Worm (Caenorhabditis elegans): ENCODE data around the gene nhr-59.

Gene nhr-59

ce11 chrV:2303775-2304174 is 25.7 kb upstream of the nhr-59 start, which contains the start of gene irld-15:
TSS of gene irld-15 (minus strand) at chrV:2303875.
- TF ChIP-seq sptf-2 (GFP tag; optimal IDR thresholded peaks at IDR 0.05): no peak
- TF ChIP-seq ceh-58 (GFP tag; IDR thresholded peaks at IDR 0.05): no peak
- TF ChIP-seq atf-7 (tag; optimal IDR thresholded peaks at IDR 0.05): no peak
- no peak for TF ChIP-seq nhr-80 (tag; optimal IDR thresholded peaks at IDR 0.05)
- no peak for TF ChIP-seq zfh-2 (GFP tag; conservative IDR thresholded peaks at IDR 0.05)
- no peak for TF ChIP-seq snpc-3.4 (tag; optimal IDR thresholded peaks at IDR 0.05)
- TF ChIP-seq him-1 (tag; optimal IDR thresholded peaks at IDR 0.05): no peak
- TF ChIP-seq zim-3 (tag; optimal IDR thresholded peaks at IDR 0.05): no peak
- no peak for TF ChIP-seq egl-44 (GFP tag; IDR thresholded peaks at IDR 0.05)
- TF ChIP-seq ets-4 (GFP tag; optimal IDR thresholded peaks at IDR 0.05): no peak
- TF ChIP-seq nhr-90 (tag; optimal IDR thresholded peaks at IDR 0.05): no peak
- no peak for TF ChIP-seq ztf-28 (GFP tag; IDR thresholded peaks at IDR 0.05)
- no peak for TF ChIP-seq repo-1 (tag; optimal IDR thresholded peaks at IDR 0.05)
- no peak for TF ChIP-seq mxl-1 (tag; optimal IDR thresholded peaks at IDR 0.05)
- no peak for TF ChIP-seq mes-4 (tag; optimal IDR thresholded peaks at IDR 0.05)
- TF ChIP-seq dox-1 (GFP tag; IDR thresholded peaks at IDR 0.05): no peak
- no peak for TF ChIP-seq rec-8 (tag; optimal IDR thresholded peaks at IDR 0.05)
- no peak for TF ChIP-seq ceh-27 (GFP tag; optimal IDR thresholded peaks at IDR 0.05)
- no peak for TF ChIP-seq tlf-1 (GFP tag; optimal IDR thresholded peaks at IDR 0.05)
- TF ChIP-seq madf-6 (GFP tag; IDR thresholded peaks at IDR 0.05): no peak

DNA sequence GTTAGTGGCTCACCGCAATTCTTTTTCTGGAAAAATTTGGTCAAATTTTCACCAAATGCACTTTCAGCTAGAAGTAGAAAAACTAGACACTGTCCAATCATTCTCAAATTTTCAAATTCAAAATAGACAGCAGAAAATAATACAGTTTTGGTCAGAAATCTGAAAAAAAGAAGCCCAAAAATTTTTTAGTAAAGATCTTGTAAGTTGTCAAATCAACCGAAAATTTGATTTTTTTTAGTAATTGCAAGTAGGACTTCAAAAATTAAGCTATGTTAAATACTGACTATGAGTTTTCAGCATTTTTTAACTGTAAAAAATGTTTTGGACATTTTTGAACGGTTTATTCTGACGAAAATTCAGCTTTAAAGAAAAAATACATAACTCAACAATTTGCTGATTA is 22.8 kb upstream of the nhr-59 start, which contains the start of gene Y19D10B.8:
Y19D10B.8 (minus strand) TSS at position 101 of the 400 bp plus-strand sequence.
- TF ChIP-seq ceh-91 (GFP tag; IDR thresholded peaks at IDR 0.05) (no peak), egl-44 (GFP tag; IDR thresholded peaks at IDR 0.05) (no peak)

ce11 chrV:2294577-2294976 is 16.5 kb upstream of the nhr-59 start, which contains the start of gene nhr-226:
TSS of gene nhr-226 (plus strand) at chrV:2294877.
- TF ChIP-seq bed-2 (GFP tag; IDR thresholded peaks at IDR 0.05) (no peak), ztf-6 (GFP tag; IDR thresholded peaks at IDR 0.05) (no peak), tlf-1 (GFP tag; optimal IDR thresholded peaks at IDR 0.05) (no peak), nhr-80 (tag; optimal IDR thresholded peaks at IDR 0.05) (peak; percentile 43), mes-4 (tag; optimal IDR thresholded peaks at IDR 0.05) (no peak), repo-1 (tag; optimal IDR thresholded peaks at IDR 0.05) (no peak), nhr-120 (GFP tag; IDR thresholded peaks at IDR 0.05) (no peak)

- TF ChIP-seq nhr-80 (tag; optimal IDR thresholded peaks at IDR 0.05): peak; percentile 29
- no peak for TF ChIP-seq pha-4 (tag; optimal IDR thresholded peaks at IDR 0.05)
- no peak for TF ChIP-seq unc-130 (GFP tag; optimal IDR thresholded peaks at IDR 0.05)
These were observed 14.2 kb upstream of the nhr-59 start, which contains the start of gene nhr-115 for ce11 chrV:2292240-2292639. TSS of gene nhr-115 (plus strand) at chrV:2292540.

ce11 chrV:2290329-2290728 is 12.3 kb upstream of the nhr-59 start, which contains the start of gene nhr-225:
TSS of gene nhr-225 (minus strand) at chrV:2290474.
- TF ChIP-seq gei-17 (GFP tag; optimal IDR thresholded peaks at IDR 0.05) (no peak), B0019.2 (GFP tag; conservative IDR thresholded peaks at IDR 0.05) (no peak), ceh-40 (GFP tag; IDR thresholded peaks at IDR 0.05) (no peak)

- TF ChIP-seq nhr-120 (GFP tag; IDR thresholded peaks at IDR 0.05): no peak
- TF ChIP-seq ztf-22 (GFP tag; optimal IDR thresholded peaks at IDR 0.05): no peak
- TF ChIP-seq unc-130 (GFP tag; optimal IDR thresholded peaks at IDR 0.05): no peak
- TF ChIP-seq lag-1 (GFP tag; IDR thresholded peaks at IDR 0.05): no peak
- no peak for TF ChIP-seq C06A6.2 (GFP tag; conservative IDR thresholded peaks at IDR 0.05)
- TF ChIP-seq hsf-1 (GFP tag; IDR thresholded peaks at IDR 0.05): no peak
- no peak for TF ChIP-seq tbx-9 (tag; optimal IDR thresholded peaks at IDR 0.05; ENCODE audit: borderline replicate concordance)
- TF ChIP-seq cebp-2 (GFP tag; IDR thresholded peaks at IDR 0.05): no peak
- TF ChIP-seq pbrm-1 (GFP tag; IDR thresholded peaks at IDR 0.05): no peak
- TF ChIP-seq lin-54 (GFP tag; optimal IDR thresholded peaks at IDR 0.05): no peak
- no peak for TF ChIP-seq mxl-1 (tag; optimal IDR thresholded peaks at IDR 0.05)
- no peak for TF ChIP-seq ceh-91 (GFP tag; IDR thresholded peaks at IDR 0.05)
- no peak for TF ChIP-seq snpc-4 (GFP tag; optimal IDR thresholded peaks at IDR 0.05)
- no peak for TF ChIP-seq snpc-4 (tag; optimal IDR thresholded peaks at IDR 0.05)
These were observed 7.0 kb upstream of the nhr-59 start, which contains the start of gene nhr-227 for ce11 chrV:2285107-2285506. TSS of gene nhr-227 (plus strand) at chrV:2285432.
